Worm (Caenorhabditis elegans): Measurements from ENCODE around the gene K07E3.9.

DNA sequence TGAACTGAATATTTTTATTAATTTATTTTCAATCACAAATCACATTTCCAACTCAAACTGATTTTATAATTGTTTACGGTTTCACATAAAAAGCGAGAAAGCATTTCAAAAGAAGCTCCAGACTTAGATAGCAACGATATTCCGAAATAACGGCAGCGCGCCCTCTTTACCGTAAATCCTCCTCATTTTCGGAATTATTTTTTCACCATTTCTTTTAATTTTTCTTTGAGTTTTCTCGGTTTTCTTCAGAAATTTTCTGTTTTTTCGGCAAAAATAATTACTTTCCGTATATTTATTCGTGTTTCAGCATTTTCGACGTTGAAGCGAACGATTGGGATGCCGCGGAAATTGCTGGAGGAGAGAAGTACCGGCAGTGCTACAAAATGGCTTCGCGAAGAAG, 39.4 kb downstream of the K07E3.9 start, which contains the start of gene C02B8.1:
- no peak for TF ChIP-seq ama-1 (optimal IDR thresholded peaks at IDR 0.05)
- TF ChIP-seq aly-1 (tag; optimal IDR thresholded peaks at IDR 0.05): no peak
- TF ChIP-seq ceh-36 (tag; optimal IDR thresholded peaks at IDR 0.05): no peak
- no peak for TF ChIP-seq hnd-1 (tag; optimal IDR thresholded peaks at IDR 0.05)
- no peak for TF ChIP-seq flt-1 (GFP tag; IDR thresholded peaks at IDR 0.05)
- no peak for TF ChIP-seq hmg-4 (GFP tag; optimal IDR thresholded peaks at IDR 0.05)

All from whole organism, early embryonic.